Worm (Caenorhabditis elegans): ENCODE results near the gene C44C10.15.

The C44C10.15 gene

DNA sequence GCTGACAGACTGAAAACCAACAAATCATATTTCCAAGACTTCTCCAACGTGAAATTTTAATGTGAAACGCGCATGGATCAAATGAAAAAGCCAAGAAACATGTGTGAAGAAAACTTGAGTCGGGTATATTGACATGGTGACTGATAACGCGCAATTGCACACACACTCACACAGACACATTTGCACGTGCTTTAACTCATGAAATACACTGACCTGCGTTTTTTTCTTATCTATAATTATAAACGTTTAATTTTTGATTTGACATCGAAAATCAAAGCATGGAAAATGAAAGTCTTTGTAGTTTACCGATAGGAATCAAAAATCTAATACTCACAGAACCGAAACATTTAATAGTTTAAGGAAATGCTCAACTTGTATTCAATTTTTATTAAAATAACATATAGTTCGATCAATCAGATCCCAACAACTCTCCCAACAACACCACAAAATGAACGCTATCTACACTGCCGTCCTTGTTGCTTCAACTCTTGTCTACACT, 38.5 kb upstream of the C44C10.15 start, which contains the start of gene nspa-9 (continued):
- no peak for TF ChIP-seq ZK337.2 (GFP tag; IDR thresholded peaks at IDR 0.05)
- peak; percentile 5 for TF ChIP-seq T20F7.1 (GFP tag; optimal IDR thresholded peaks at IDR 0.05)
- no peak for TF ChIP-seq madf-5 (GFP tag; IDR thresholded peaks at IDR 0.05)
- TF ChIP-seq unc-130 (GFP tag; optimal IDR thresholded peaks at IDR 0.05): no peak
- TF ChIP-seq ceh-44 (GFP tag; IDR thresholded peaks at IDR 0.05): no peak
- peak; percentile 83 for TF ChIP-seq hlh-11 (tag; optimal IDR thresholded peaks at IDR 0.05)
- peak; percentile 62 for TF ChIP-seq pqm-1 (tag; optimal IDR thresholded peaks at IDR 0.05)
- no peak for TF ChIP-seq zag-1 (tag; optimal IDR thresholded peaks at IDR 0.05)
- TF ChIP-seq F44E2.7 (GFP tag; IDR thresholded peaks at IDR 0.05): no peak
- TF ChIP-seq attf-4 (tag; optimal IDR thresholded peaks at IDR 0.05): no peak
- TF ChIP-seq snpc-1.2 (GFP tag; IDR thresholded peaks at IDR 0.05): no peak
- no peak for TF ChIP-seq lim-7 (GFP tag; IDR thresholded peaks at IDR 0.05)

DNA sequence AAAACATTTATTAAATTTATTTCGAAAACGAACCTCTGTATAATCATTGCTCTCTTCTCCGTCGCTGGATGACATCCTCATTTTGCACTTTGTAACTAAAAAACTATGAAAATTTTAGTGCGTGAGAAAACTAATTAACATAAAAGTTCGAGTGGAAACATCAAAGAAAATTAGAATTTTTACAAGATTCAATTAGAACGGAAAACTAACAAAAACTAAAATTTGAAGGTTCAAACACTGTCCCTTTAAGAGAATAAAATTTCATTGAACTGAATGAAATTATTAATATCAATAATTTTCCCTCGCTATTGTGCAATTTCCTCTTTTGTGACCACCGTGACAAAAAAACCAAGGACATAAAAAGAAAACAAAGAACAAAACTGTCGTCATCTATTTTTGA, 36.9 kb upstream of the C44C10.15 start, which contains the start of gene D1053.3:
TSS of gene D1053.3 (minus strand) at position 101 of the 400 bp plus-strand sequence.
- no peak for TF ChIP-seq pha-4 (GFP tag; IDR thresholded peaks at IDR 0.05)
- no peak for TF ChIP-seq pha-4 (tag; optimal IDR thresholded peaks at IDR 0.05)
- TF ChIP-seq lin-15B (tag; optimal IDR thresholded peaks at IDR 0.05): no peak
- no peak for TF ChIP-seq F10B5.3 (tag; optimal IDR thresholded peaks at IDR 0.05)
- TF ChIP-seq saeg-2 (GFP tag; IDR thresholded peaks at IDR 0.05): no peak
- TF ChIP-seq set-16 (GFP tag; IDR thresholded peaks at IDR 0.05): no peak
- no peak for TF ChIP-seq unc-62 (GFP tag; optimal IDR thresholded peaks at IDR 0.05 in 1 of 2)
- TF ChIP-seq unc-62 (tag; optimal IDR thresholded peaks at IDR 0.05): no peak
- no peak for TF ChIP-seq nhr-111 (GFP tag; optimal IDR thresholded peaks at IDR 0.05)
- TF ChIP-seq ceh-28 (tag; optimal IDR thresholded peaks at IDR 0.05): no peak

- TF ChIP-seq daf-16 (GFP tag; optimal IDR thresholded peaks at IDR 0.05) (no peak), daf-16 (tag; optimal IDR thresholded peaks at IDR 0.05) (peak; percentile 49), hlh-30 (tag; optimal IDR thresholded peaks at IDR 0.05; ENCODE audit: insufficient read depth) (no peak), pqm-1 (tag; optimal IDR thresholded peaks at IDR 0.05) (peak; percentile 29), spr-1 (tag; optimal IDR thresholded peaks at IDR 0.05) (no peak), ceh-62 (tag; optimal IDR thresholded peaks at IDR 0.05) (no peak), nhr-28 (tag; optimal IDR thresholded peaks at IDR 0.05) (peak; percentile 40), ceh-20 (GFP tag; IDR thresholded peaks at IDR 0.05) (no peak)
Observed at ce11 chrX:11734110-11734509, 33.9 kb upstream of the C44C10.15 start.

ce11 chrX:11732752-11733151, 32.6 kb upstream of the C44C10.15 start:
- TF ChIP-seq dmd-8 (GFP tag; IDR thresholded peaks at IDR 0.05) (no peak), unc-62 (GFP tag; optimal IDR thresholded peaks at IDR 0.05 in 1 of 2) (peak in 1 of 2 experiments; percentile 93), unc-62 (tag; optimal IDR thresholded peaks at IDR 0.05) (no peak), hlh-30 (tag; optimal IDR thresholded peaks at IDR 0.05; ENCODE audit: insufficient read depth) (peak; percentile 28), hmg-1.1 (GFP tag; IDR thresholded peaks at IDR 0.05) (no peak), zfp-3 (GFP tag; conservative IDR thresholded peaks at IDR 0.05) (no peak), R02D3.7 (tag; optimal IDR thresholded peaks at IDR 0.05) (no peak)

DNA sequence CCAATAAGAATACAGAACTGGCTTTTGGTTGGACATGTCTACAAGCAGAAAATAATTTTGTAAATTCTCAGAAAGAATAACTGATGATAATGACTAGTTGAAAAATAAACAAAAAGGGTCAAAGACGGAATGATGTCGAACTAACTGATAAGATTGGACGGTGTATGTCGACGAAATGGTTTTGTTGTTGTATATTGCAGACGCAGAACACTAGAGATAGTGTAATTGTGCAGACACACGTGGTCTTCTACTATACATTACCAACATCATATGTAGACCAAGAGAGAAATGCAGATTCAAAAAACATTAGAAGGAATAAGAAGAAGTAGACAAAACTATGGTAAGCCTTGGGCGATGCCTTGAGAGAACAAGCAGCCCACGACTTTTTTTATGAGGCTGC, 27.6 kb upstream of the C44C10.15 start, which contains the start of the genes gst-42 and D1053.2:
TSS of gene gst-42 (minus strand) at position 176 of the 400 bp plus-strand sequence.
TSS of gene D1053.2 (plus strand) at position 391 of the 400 bp plus-strand sequence.
- peak; percentile 95 for TF ChIP-seq dmd-6 (GFP tag; IDR thresholded peaks at IDR 0.05)
- peak; percentile 54 for TF ChIP-seq cey-2 (tag; optimal IDR thresholded peaks at IDR 0.05; ENCODE audit: borderline replicate concordance, insufficient read depth)
- TF ChIP-seq spr-1 (tag; optimal IDR thresholded peaks at IDR 0.05): no peak
- no peak for TF ChIP-seq duxl-1 (tag; optimal IDR thresholded peaks at IDR 0.05; ENCODE audit: poor library complexity)
- no peak for TF ChIP-seq nhr-41 (GFP tag; IDR thresholded peaks at IDR 0.05)
- peak; percentile 96 for TF ChIP-seq nhr-28 (tag; optimal IDR thresholded peaks at IDR 0.05)
- peak; percentile 26 for TF ChIP-seq T20F7.1 (GFP tag; optimal IDR thresholded peaks at IDR 0.05)
- no peak for TF ChIP-seq Y5F2A.4 (GFP tag; optimal IDR thresholded peaks at IDR 0.05)
- no peak for TF ChIP-seq ceh-20 (GFP tag; IDR thresholded peaks at IDR 0.05)
- no peak for TF ChIP-seq set-16 (GFP tag; IDR thresholded peaks at IDR 0.05)
- no peak for TF ChIP-seq mdt-29 (GFP tag; IDR thresholded peaks at IDR 0.05)
- no peak for TF ChIP-seq fkh-10 (GFP tag; optimal IDR thresholded peaks at IDR 0.05)
- TF ChIP-seq lsy-2 (tag; optimal IDR thresholded peaks at IDR 0.05): peak in 1 of 2 experiments; percentile 42
- TF ChIP-seq php-3 (GFP tag; IDR thresholded peaks at IDR 0.05): peak; percentile 77
- no peak for TF ChIP-seq unc-39 (tag; optimal IDR thresholded peaks at IDR 0.05)
- no peak for TF ChIP-seq zip-2 (tag; optimal IDR thresholded peaks at IDR 0.05)
- TF ChIP-seq pqm-1 (tag; optimal IDR thresholded peaks at IDR 0.05): peak; percentile 89
- no peak for TF ChIP-seq F44E2.7 (GFP tag; IDR thresholded peaks at IDR 0.05)
- TF ChIP-seq nhr-102 (tag; optimal IDR thresholded peaks at IDR 0.05): peak; percentile 78

All from whole organism, L4 larva.